Fruit fly (Drosophila melanogaster): ENCODE data around the gene CG13992.

dm6 chr2L:5964211-5964610, 3.3 kb downstream of the CG13992 start:
- TF ChIP-seq Hr78 (GFP tag; optimal IDR thresholded peaks at IDR 0.05) = no peak
- no peak for TF ChIP-seq CG16779 (GFP tag; IDR thresholded peaks at IDR 0.05)
- no peak for TF ChIP-seq corto (GFP tag; optimal IDR thresholded peaks at IDR 0.05)
- no peak for TF ChIP-seq Drgx (GFP tag; IDR thresholded peaks at IDR 0.05)
- TF ChIP-seq Nf-YB (GFP tag; optimal IDR thresholded peaks at IDR 0.05) = no peak
- TF ChIP-seq zfh2 (GFP tag; optimal IDR thresholded peaks at IDR 0.05) = no peak
- TF ChIP-seq unpg (GFP tag; optimal IDR thresholded peaks at IDR 0.05) = no peak
- no peak for TF ChIP-seq Dref (GFP tag; IDR thresholded peaks at IDR 0.05)
- TF ChIP-seq gem (tag; optimal IDR thresholded peaks at IDR 0.05) = no peak
- TF ChIP-seq CG7357 (GFP tag; IDR thresholded peaks at IDR 0.05) = no peak
